Fruit fly (Drosophila melanogaster) whole organism, embryonic: ENCODE results near the gene sno.

ENCODE experiments used
- Blimp-1 ChIP-seq: fragments of 200-800 bp; sonication (Bioruptor generic); optimal IDR thresholded peaks from 3 replicates; lab custom pipeline; 2018; ENCODE audit warnings: missing biosample characterization, missing genetic modification characterization, mild to moderate bottlenecking, moderate library complexity, missing genetic modification reagents
- CG10462 ChIP-seq: fragments of 200-800 bp; sonication (Bioruptor generic); optimal IDR thresholded peaks from 2 replicates; lab custom pipeline; 2016; ENCODE audit warnings: missing biosample characterization, missing genetic modification characterization
- CG11695 ChIP-seq: fragments of 200-800 bp; sonication (Bioruptor generic); IDR thresholded peaks from 3 replicates; pipeline ENCODE4 v1.3.6; 2022; ENCODE audit warnings: missing biosample characterization, missing genetic modification characterization
- CG12236 ChIP-seq: fragments of 200-800 bp; sonication (Bioruptor generic); optimal IDR thresholded peaks from 2 replicates; lab custom pipeline; 2016; ENCODE audit warnings: missing biosample characterization, missing genetic modification characterization
- CG14710 ChIP-seq: fragments of 200-800 bp; sonication (Bioruptor generic); optimal IDR thresholded peaks from 3 replicates; lab custom pipeline; 2019; ENCODE audit warnings: missing biosample characterization, mild to moderate bottlenecking, missing genetic modification characterization, moderate library complexity
- CG15601 ChIP-seq: fragments of 200-800 bp; sonication (Bioruptor generic); optimal IDR thresholded peaks from 3 replicates; lab custom pipeline; 2019; ENCODE audit warnings: missing biosample characterization, mild to moderate bottlenecking, missing genetic modification characterization, moderate library complexity
- CG17361 ChIP-seq: fragments of 200-800 bp; sonication (Bioruptor generic); IDR thresholded peaks from 3 replicates; pipeline ENCODE4 v1.3.6; 2022; ENCODE audit warnings: missing biosample characterization, missing genetic modification characterization
- CG17802 ChIP-seq: fragments of 200-800 bp; sonication (Bioruptor generic); optimal IDR thresholded peaks from 2 replicates; lab custom pipeline; 2018; ENCODE audit warnings: missing biosample characterization, mild to moderate bottlenecking, missing genetic modification characterization, moderate library complexity
- CG18619 ChIP-seq: fragments of 200-800 bp; sonication (Bioruptor generic); optimal IDR thresholded peaks from 3 replicates; lab custom pipeline; 2017; ENCODE audit warnings: missing biosample characterization, mild to moderate bottlenecking, missing genetic modification characterization
- CG33557 ChIP-seq: fragments of 200-800 bp; sonication (Bioruptor generic); optimal IDR thresholded peaks from 2 replicates; lab custom pipeline; 2019; ENCODE audit warnings: missing biosample characterization, mild to moderate bottlenecking, missing genetic modification characterization, moderate library complexity
- CG9437 ChIP-seq: fragments of 200-800 bp; sonication (Bioruptor generic); optimal IDR thresholded peaks from 2 replicates; lab custom pipeline; 2018; ENCODE audit warnings: missing biosample characterization, mild to moderate bottlenecking, missing genetic modification characterization
- CG9727 ChIP-seq: fragments of 200-800 bp; sonication (Bioruptor generic); optimal IDR thresholded peaks from 3 replicates; lab custom pipeline; 2017; ENCODE audit warnings: missing biosample characterization, mild to moderate bottlenecking, missing genetic modification characterization
- Camta ChIP-seq: fragments of 200-800 bp; sonication (Bioruptor generic); optimal IDR thresholded peaks from 2 replicates; lab custom pipeline; 2016; ENCODE audit warnings: missing biosample characterization, missing genetic modification characterization
- Dbx ChIP-seq: fragments of 200-800 bp; sonication (Bioruptor generic); IDR thresholded peaks from 3 replicates; pipeline ENCODE4 v1.3.6; 2022; ENCODE audit warnings: missing biosample characterization, missing genetic modification characterization
- Dll ChIP-seq: fragments of 200-800 bp; sonication (Bioruptor generic); IDR thresholded peaks from 4 replicates; pipeline ENCODE4 v1.3.6; 2022; ENCODE audit warnings: missing biosample characterization, missing genetic modification characterization; ENCODE audit not compliant: partially characterized antibody
- Ets65A ChIP-seq: fragments of 200-800 bp; sonication (Bioruptor generic); peaks from one replicate; lab custom pipeline; 2016; ENCODE audit warnings: missing biosample characterization, missing genetic modification characterization
- Ets97D ChIP-seq: fragments of 200-800 bp; sonication (Bioruptor generic); optimal IDR thresholded peaks from 3 replicates; lab custom pipeline; 2016; ENCODE audit warnings: missing biosample characterization, missing genetic modification characterization
- Fer3 ChIP-seq: fragments of 200-800 bp; sonication (Bioruptor generic); optimal IDR thresholded peaks from 2 replicates; lab custom pipeline; 2018; ENCODE audit warnings: missing biosample characterization, mild to moderate bottlenecking, missing genetic modification characterization, moderate library complexity
- HHEX ChIP-seq: fragments of 200-800 bp; sonication (Bioruptor generic); optimal IDR thresholded peaks from 3 replicates; lab custom pipeline; 2017; ENCODE audit warnings: missing biosample characterization, mild to moderate bottlenecking, missing genetic modification characterization, missing genetic modification reagents
- Hr78 ChIP-seq, 2 experiments: fragments of 200-800 bp in 1 of 2; fragments of >200 bp in 1 of 2; sonication (Bioruptor generic) in 1 of 2; optimal IDR thresholded peaks; 2 replicates each; lab custom pipeline; 2017 to 2019; ENCODE audit warnings: missing biosample characterization in 2 of 2, missing genetic modification characterization in 2 of 2, mild to moderate bottlenecking in 1 of 2, moderate library complexity in 1 of 2
- Lpt ChIP-seq: fragments of >200 bp; optimal IDR thresholded peaks from 2 replicates; lab custom pipeline; 2018; ENCODE audit warnings: missing biosample characterization, missing genetic modification characterization
- Mes4 ChIP-seq: fragments of 200-800 bp; sonication (Bioruptor generic); optimal IDR thresholded peaks from 2 replicates; lab custom pipeline; 2016; ENCODE audit warnings: missing biosample characterization, missing genetic modification characterization
- NC2α ChIP-seq: fragments of 200-800 bp; sonication (Bioruptor generic); optimal IDR thresholded peaks from 2 replicates; lab custom pipeline; 2016; ENCODE audit warnings: missing biosample characterization, missing genetic modification characterization
- Pdp1 ChIP-seq, 2 experiments: fragments of 200-800 bp; sonication (Bioruptor generic); optimal IDR thresholded peaks; 3 replicates each; lab custom pipeline; 2016; ENCODE audit warnings: missing biosample characterization in 2 of 2, missing genetic modification characterization in 2 of 2, mild to moderate bottlenecking in 1 of 2, moderate library complexity in 1 of 2
- ab ChIP-seq: fragments of 200-800 bp; sonication (Bioruptor generic); optimal IDR thresholded peaks from 2 replicates; lab custom pipeline; 2016; ENCODE audit warnings: missing biosample characterization, missing genetic modification characterization
- ap ChIP-seq: fragments of 200-800 bp; sonication (Bioruptor generic); IDR thresholded peaks from 2 replicates; pipeline ENCODE4 v1.3.6; 2022; ENCODE audit warnings: missing biosample characterization, missing genetic modification characterization
- cg ChIP-seq: fragments of 200-800 bp; sonication (Bioruptor generic); optimal IDR thresholded peaks from 3 replicates; lab custom pipeline; 2019; ENCODE audit warnings: missing biosample characterization, mild to moderate bottlenecking, missing genetic modification characterization, moderate library complexity
- chinmo ChIP-seq: fragments of 200-800 bp; sonication (Bioruptor generic); IDR thresholded peaks from 4 replicates; pipeline ENCODE4 v1.3.6; 2022; ENCODE audit warnings: missing biosample characterization, missing genetic modification characterization; ENCODE audit not compliant: partially characterized antibody
- chn ChIP-seq: fragments of 200-800 bp; sonication (Bioruptor generic); optimal IDR thresholded peaks from 2 replicates; lab custom pipeline; 2016; ENCODE audit warnings: missing biosample characterization, missing genetic modification characterization
- corto ChIP-seq: fragments of 200-800 bp; sonication (Bioruptor generic); optimal IDR thresholded peaks from 2 replicates; lab custom pipeline; 2016; ENCODE audit warnings: missing biosample characterization, mild to moderate bottlenecking, missing genetic modification characterization, moderate library complexity
- dan ChIP-seq: fragments of 200-800 bp; sonication (Bioruptor generic); IDR thresholded peaks from 2 replicates; pipeline ENCODE4 v1.3.6; 2022; ENCODE audit warnings: missing biosample characterization, missing genetic modification characterization
- dpn ChIP-seq, 2 experiments: fragments of 200-800 bp; sonication (Bioruptor generic); optimal IDR thresholded peaks; 3 replicates each; lab custom pipeline; 2016; ENCODE audit warnings: missing biosample characterization in 2 of 2, missing genetic modification characterization in 2 of 2
- ems ChIP-seq: fragments of 200-800 bp; sonication (Bioruptor generic); optimal IDR thresholded peaks from 3 replicates; lab custom pipeline; 2016; ENCODE audit warnings: missing biosample characterization, missing genetic modification characterization
- ftz-f1 ChIP-seq: fragments of 200-800 bp; sonication (Bioruptor generic); optimal IDR thresholded peaks from 2 replicates; lab custom pipeline; 2016; ENCODE audit warnings: missing biosample characterization, missing genetic modification characterization
- ken ChIP-seq: fragments of 200-800 bp; sonication (Bioruptor generic); IDR thresholded peaks from 3 replicates; pipeline ENCODE4 v1.3.6; 2022; ENCODE audit warnings: missing biosample characterization, missing genetic modification characterization
- kni ChIP-seq: fragments of 200-800 bp; sonication (Bioruptor generic); optimal IDR thresholded peaks from 3 replicates; lab custom pipeline; 2017; ENCODE audit warnings: mild to moderate bottlenecking, missing biosample characterization, missing genetic modification reagents, missing genetic modification characterization
- mam ChIP-seq: fragments of 200-800 bp; sonication (Bioruptor generic); optimal IDR thresholded peaks from 3 replicates; lab custom pipeline; 2016; ENCODE audit warnings: missing biosample characterization, missing genetic modification characterization
- nmo ChIP-seq: fragments of 200-800 bp; sonication (Bioruptor generic); optimal IDR thresholded peaks from 2 replicates; lab custom pipeline; 2018; ENCODE audit warnings: missing biosample characterization, mild to moderate bottlenecking, missing genetic modification characterization, moderate library complexity
- phol ChIP-seq: fragments of 200-800 bp; sonication (Bioruptor generic); optimal IDR thresholded peaks from 3 replicates; lab custom pipeline; 2018; ENCODE audit warnings: missing biosample characterization, mild to moderate bottlenecking, missing genetic modification characterization, moderate library complexity
- pzg ChIP-seq: fragments of 200-800 bp; sonication (Bioruptor generic); optimal IDR thresholded peaks from 3 replicates; lab custom pipeline; 2018; ENCODE audit warnings: missing biosample characterization, mild to moderate bottlenecking, missing genetic modification characterization, moderate library complexity
- sens ChIP-seq: fragments of 200-800 bp; sonication (Bioruptor generic); peaks from one replicate; lab custom pipeline; 2016; ENCODE audit warnings: missing biosample characterization, missing genetic modification characterization
- slp2 ChIP-seq: fragments of 200-800 bp; sonication (Bioruptor generic); optimal IDR thresholded peaks from 2 replicates; lab custom pipeline; 2016; ENCODE audit warnings: missing biosample characterization, missing genetic modification characterization
- ssp ChIP-seq: fragments of 200-800 bp; sonication (Bioruptor generic); IDR thresholded peaks from 2 replicates; pipeline ENCODE4 v1.3.6; 2022; ENCODE audit warnings: missing biosample characterization, missing genetic modification characterization
- stwl ChIP-seq: fragments of 200-800 bp; sonication (Bioruptor generic); optimal IDR thresholded peaks from 3 replicates; lab custom pipeline; 2018; ENCODE audit warnings: missing biosample characterization, mild to moderate bottlenecking, missing genetic modification characterization, moderate library complexity
- tio ChIP-seq: fragments of 200-800 bp; sonication (Bioruptor generic); optimal IDR thresholded peaks from 2 replicates; lab custom pipeline; 2017; ENCODE audit warnings: missing biosample characterization, missing genetic modification characterization, inconsistent platforms
- vnd ChIP-seq: fragments of 200-800 bp; sonication (Bioruptor generic); IDR thresholded peaks from 3 replicates; pipeline ENCODE4 v1.3.6; 2022; ENCODE audit warnings: missing biosample characterization, missing genetic modification characterization; ENCODE audit not compliant: partially characterized antibody
- vvl ChIP-seq: fragments of 200-800 bp; sonication (Bioruptor generic); IDR thresholded peaks from 2 replicates; pipeline ENCODE4 v1.3.6; 2022; ENCODE audit warnings: missing biosample characterization, missing genetic modification characterization

sno gene

DNA sequence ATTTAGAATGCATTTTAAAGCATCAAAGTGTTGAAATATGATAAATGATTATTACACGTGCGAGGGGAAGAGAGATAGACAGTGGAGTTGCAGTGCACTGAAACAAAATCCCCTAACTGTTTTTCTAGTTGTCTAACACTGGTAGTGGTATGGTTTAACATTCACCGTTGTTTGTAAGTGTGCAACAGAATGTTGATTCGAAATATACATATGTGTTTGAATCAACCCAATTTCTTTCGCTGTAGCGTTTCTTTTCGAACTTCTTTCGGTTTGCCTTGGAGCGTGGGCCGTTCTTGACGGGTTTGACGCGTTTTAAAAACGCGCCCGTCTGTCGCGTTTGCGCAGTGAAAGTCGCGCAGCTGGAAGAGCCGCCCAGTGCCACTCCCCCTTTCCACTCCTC lies 9.8 kb upstream of the sno start (continued):
- TF ChIP-seq CG14710 (tag; lab: Kevin White, UChicago): peak; percentile 5
- no peak for TF ChIP-seq ftz-f1

DNA sequence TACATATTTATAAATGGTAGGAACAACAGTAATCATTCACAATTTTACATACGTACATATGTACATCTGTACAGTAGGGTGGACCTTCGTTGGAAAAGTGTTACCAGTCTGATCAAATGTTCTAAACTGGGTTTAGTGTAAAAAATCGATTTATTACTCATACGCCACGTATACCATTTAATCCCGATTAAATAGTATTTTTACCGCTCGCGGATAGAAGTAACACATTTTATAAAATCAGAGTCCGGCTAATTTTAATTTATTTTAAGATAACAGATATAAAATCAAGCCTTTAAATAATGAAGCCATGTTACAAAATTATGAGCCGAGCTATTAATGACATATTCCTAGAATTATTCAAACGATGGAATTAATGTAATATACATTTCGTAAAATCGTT lies 8.9 kb upstream of the sno start:
- 0 out of 3 replicates have a peak, but pooled peaks have one; percentile 17 for TF ChIP-seq CG17361 (GFP tag; lab: Robert Waterston, UW)
- TF ChIP-seq dan: no peak
- TF ChIP-seq sens: peak; percentile 12
- peak; percentile 14 for TF ChIP-seq stwl (tag; lab: Kevin White, UChicago)
- TF ChIP-seq Lpt (GFP tag; lab: Kevin White, UChicago): no peak
- no peak for TF ChIP-seq CG17802 (tag; lab: Kevin White, UChicago)
- peak; percentile 12 for TF ChIP-seq phol
- no peak for TF ChIP-seq CG15601 (tag; lab: Kevin White, UChicago)
- TF ChIP-seq nmo (GFP tag; lab: Kevin White, UChicago): no peak
- no peak for TF ChIP-seq ab (GFP tag; lab: Kevin White, UChicago)
- peak; percentile 5 for TF ChIP-seq CG9437
- TF ChIP-seq mam (GFP tag; lab: Kevin White, UChicago): no peak
- TF ChIP-seq Ets97D (GFP tag; lab: Kevin White, UChicago): no peak
- no peak for TF ChIP-seq pzg
- no peak for TF ChIP-seq dpn (GFP tag; optimal IDR thresholded peaks at IDR 0.05; lab: Kevin White, UChicago)
- TF ChIP-seq CG11695: 0 out of 3 replicates have a peak, but pooled peaks have one; percentile 11

DNA sequence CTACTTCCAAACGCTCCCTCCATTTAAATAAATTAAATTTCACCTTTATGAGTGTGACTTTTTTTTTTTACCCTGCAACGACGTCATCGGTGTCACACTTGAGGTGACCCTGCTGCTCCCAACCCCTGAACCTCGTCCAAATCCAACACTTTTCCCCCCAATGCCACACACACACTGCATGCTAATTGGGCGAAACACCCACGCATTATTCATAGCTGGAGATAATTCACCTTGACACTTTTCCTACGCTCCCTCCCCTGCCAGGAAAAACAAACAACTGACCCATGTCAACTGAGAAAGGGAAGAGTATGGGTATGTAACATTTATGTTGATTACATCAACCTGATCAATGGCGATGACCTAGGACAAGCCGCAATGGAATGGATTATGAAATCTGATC lies 7.8 kb upstream of the sno start:
- no peak for TF ChIP-seq tio (GFP tag; lab: Kevin White, UChicago)
- 0 out of 4 replicates have a peak, but pooled peaks have one; percentile 37 for TF ChIP-seq chinmo (GFP tag; lab: Robert Waterston, UW)
- TF ChIP-seq CG18619: no peak
- peak; percentile 53; the same call in 1 of the 2 replicates for TF ChIP-seq vvl (GFP tag; lab: Robert Waterston, UW)
- peak in 1 of 2 experiments; percentile 75 for TF ChIP-seq Hr78 (GFP tag; optimal IDR thresholded peaks at IDR 0.05; lab: Kevin White, UChicago)
- no peak for TF ChIP-seq Dll
- peak in 1 of 2 experiments; percentile 2 for TF ChIP-seq Pdp1 (GFP tag; optimal IDR thresholded peaks at IDR 0.05; lab: Kevin White, UChicago)
- peak; percentile 18 for TF ChIP-seq kni

DNA sequence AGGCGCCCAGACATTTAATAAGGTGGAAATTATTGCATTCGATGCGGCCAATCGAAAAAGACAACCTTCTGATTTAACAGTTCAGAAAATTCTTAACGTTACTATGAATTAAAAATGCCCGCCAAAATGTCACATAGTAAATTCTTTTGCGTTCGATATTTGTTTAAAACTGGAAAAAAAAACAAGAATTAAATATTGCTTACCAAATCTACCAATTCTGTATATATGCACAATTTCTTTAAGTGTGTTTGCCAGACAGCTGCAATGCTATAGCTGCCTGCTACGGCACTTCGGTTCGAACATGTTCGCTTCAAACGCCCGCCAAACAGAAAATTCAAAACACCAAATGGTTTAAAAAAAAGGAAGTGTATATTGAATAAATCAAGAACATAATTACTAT lies 2.6 kb upstream of the sno start:
- TF ChIP-seq Dbx (GFP tag; lab: Robert Waterston, UW): peak; percentile 64; the same call in 2 of the 3 replicates
- peak; percentile 49 for TF ChIP-seq slp2
- TF ChIP-seq CG17361 (GFP tag; lab: Robert Waterston, UW): peak; percentile 68; the same call in 2 of the 3 replicates
- peak; percentile 49 for TF ChIP-seq CG10462 (GFP tag; lab: Kevin White, UChicago)
- TF ChIP-seq ken (GFP tag; lab: Robert Waterston, UW): peak; percentile 62; the same call in 1 of the 3 replicates
- peak; percentile 37 for TF ChIP-seq ap
- TF ChIP-seq Blimp-1 (GFP tag; lab: Kevin White, UChicago): peak; percentile 57
- no peak for TF ChIP-seq vnd (GFP tag; lab: Robert Waterston, UW)
- peak; percentile 43 for TF ChIP-seq ems (GFP tag; lab: Kevin White, UChicago)
- no peak for TF ChIP-seq cg (GFP tag; lab: Kevin White, UChicago)
- no peak for TF ChIP-seq CG33557 (GFP tag; lab: Kevin White, UChicago)
- TF ChIP-seq Ets65A (GFP tag; lab: Kevin White, UChicago): peak; percentile 87
- TF ChIP-seq HHEX (GFP tag; lab: Kevin White, UChicago): peak; percentile 48
- peak; percentile 45 for TF ChIP-seq CG12236 (GFP tag; lab: Kevin White, UChicago)
- peak; percentile 59 for TF ChIP-seq CG9727 (GFP tag; lab: Kevin White, UChicago)
- peak; percentile 58 for TF ChIP-seq Mes4 (GFP tag; lab: Kevin White, UChicago)
- no peak for TF ChIP-seq ssp (GFP tag; lab: Robert Waterston, UW)
- TF ChIP-seq NC2α (GFP tag; lab: Kevin White, UChicago): peak; percentile 19
- TF ChIP-seq corto: no peak
- TF ChIP-seq Camta (GFP tag; lab: Kevin White, UChicago): peak; percentile 71
- TF ChIP-seq chn (GFP tag; lab: Kevin White, UChicago): peak; percentile 65
- TF ChIP-seq Fer3 (tag; lab: Kevin White, UChicago): peak; percentile 57
